Worm (Caenorhabditis elegans) whole organism, early embryonic: ENCODE measurements around the gene ZK1086.3.

Source experiments
- ama-1 ChIP-seq: fragments of 150-350 bp; optimal IDR thresholded peaks from 2 replicates; lab custom pipeline; 2014
- flt-1 ChIP-seq: fragments of 200-800 bp; sonication (Bioruptor generic); IDR thresholded peaks from 2 replicates; pipeline ENCODE4 v1.3.6; 2022; ENCODE audit warnings: missing genetic modification characterization, missing compliant biosample characterization
- hmbx-1 ChIP-seq: sonication (generic microtip); optimal IDR thresholded peaks from 2 replicates; lab custom pipeline; 2016; ENCODE audit warnings: mild to moderate bottlenecking, missing genetic modification characterization, missing compliant biosample characterization
- sea-1 ChIP-seq: fragments of 200-800 bp; sonication (Bioruptor generic); conservative IDR thresholded peaks from 2 replicates; pipeline ENCODE4 v1.3.6; 2022; ENCODE audit warnings: missing genetic modification characterization, missing compliant biosample characterization
- tra-4 ChIP-seq: sonication (generic microtip); optimal IDR thresholded peaks from 2 replicates; lab custom pipeline; 2017; ENCODE audit warnings: missing genetic modification characterization, missing compliant biosample characterization

DNA sequence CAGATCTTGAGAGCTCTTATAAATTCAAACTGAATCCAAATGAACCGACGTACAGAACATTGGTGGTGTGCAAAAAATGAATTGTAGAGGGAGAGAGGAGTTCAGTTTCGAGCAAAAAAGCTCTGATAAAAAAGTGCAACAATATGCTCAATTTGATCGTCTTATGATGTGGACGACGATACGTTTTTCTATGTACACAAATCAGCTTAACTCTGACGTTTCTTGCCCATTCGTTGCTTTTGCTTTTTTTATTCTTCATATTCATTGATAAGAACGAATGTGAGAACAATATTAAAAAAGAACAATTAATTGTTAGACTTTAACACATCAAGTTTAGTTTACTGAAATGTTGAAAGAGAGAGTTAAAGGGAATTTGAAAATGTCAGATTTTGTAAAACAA lies 16.5 kb upstream of the ZK1086.3 start:
- TF ChIP-seq hmbx-1 (tag; lab: Kevin White, UChicago) = no peak
- TF ChIP-seq ama-1 = no peak
- no peak for TF ChIP-seq tra-4 (tag; lab: Kevin White, UChicago)
- no peak for TF ChIP-seq flt-1 (GFP tag; lab: Robert Waterston, UW)
- TF ChIP-seq sea-1 = no peak
